Worm (Caenorhabditis elegans) whole organism, L4 larva: ENCODE results near the gene EEED8.12.
A peak's percentile ranks its signal among the peaks of the same experiment; 100 is the strongest.

Experiments
- D1046.2 ChIP-seq: fragments of 200-800 bp; sonication (Bioruptor generic); IDR thresholded peaks from 2 replicates; pipeline ENCODE4 v1.3.6; 2022; ENCODE audit warnings: missing genetic modification characterization, missing compliant biosample characterization
- F10B5.3 ChIP-seq: sonication (generic microtip); optimal IDR thresholded peaks from 2 replicates; lab custom pipeline; 2016; ENCODE audit warnings: mild to moderate bottlenecking, missing genetic modification characterization, missing compliant biosample characterization
- R02D3.7 ChIP-seq: fragments of 150-350 bp; sonication (generic microtip); optimal IDR thresholded peaks from 3 replicates; lab custom pipeline; 2014; ENCODE audit warnings: missing biosample characterization, missing genetic modification characterization
- Y5F2A.4 ChIP-seq: fragments of 200-800 bp; sonication (Bioruptor generic); optimal IDR thresholded peaks from 2 replicates; lab custom pipeline; 2018; ENCODE audit warnings: mild to moderate bottlenecking, missing genetic modification characterization, missing compliant biosample characterization
- aha-1 ChIP-seq: fragments of 150-350 bp; peaks from one replicate; lab custom pipeline; 2014; ENCODE audit warnings: missing biosample characterization, missing genetic modification characterization
- aly-2 ChIP-seq: sonication (generic microtip); optimal IDR thresholded peaks from 2 replicates; lab custom pipeline; 2018; ENCODE audit warnings: missing biosample characterization, missing genetic modification characterization
- arid-1 ChIP-seq: fragments of 200-800 bp; sonication (Bioruptor generic); conservative IDR thresholded peaks from 2 replicates; pipeline ENCODE4 v1.3.6; 2022; ENCODE audit warnings: missing genetic modification reagents, missing genetic modification characterization, missing compliant biosample characterization
- ceh-32 ChIP-seq: sonication (generic microtip); optimal IDR thresholded peaks from 2 replicates; lab custom pipeline; 2016; ENCODE audit warnings: mild to moderate bottlenecking, missing genetic modification characterization, missing compliant biosample characterization; ENCODE audit not compliant: poor library complexity
- daf-16 ChIP-seq, 3 experiments: sonication (generic microtip); optimal IDR thresholded peaks; 2 replicates each; lab custom pipeline; 2016 to 2017; ENCODE audit warnings: missing genetic modification characterization in 3 of 3, missing genetic modification reagents in 3 of 3, mild to moderate bottlenecking in 2 of 3, missing compliant biosample characterization in 2 of 3, missing biosample characterization in 1 of 3, moderate library complexity in 1 of 3
- daf-19 ChIP-seq: fragments of 200-800 bp; sonication (Bioruptor generic); conservative IDR thresholded peaks from 2 replicates; pipeline ENCODE4 v1.3.6; 2022; ENCODE audit warnings: missing genetic modification characterization, missing compliant biosample characterization
- dmd-9 ChIP-seq: fragments of 200-800 bp; sonication (Bioruptor generic); IDR thresholded peaks from 2 replicates; pipeline ENCODE4 v1.3.6; 2022; ENCODE audit warnings: missing genetic modification reagents, missing genetic modification characterization, missing compliant biosample characterization
- dpl-1 ChIP-seq: fragments of 150-350 bp; optimal IDR thresholded peaks from 2 replicates; lab custom pipeline; 2014; ENCODE audit warnings: missing biosample characterization, missing genetic modification reagents, missing genetic modification characterization
- egl-43 ChIP-seq: fragments of 200-800 bp; sonication (Bioruptor generic); IDR thresholded peaks from 2 replicates; pipeline ENCODE4 v1.3.6; 2022; ENCODE audit warnings: missing genetic modification reagents, missing genetic modification characterization, missing compliant biosample characterization
- fos-1 ChIP-seq: fragments of 150-350 bp; optimal IDR thresholded peaks from 2 replicates; lab custom pipeline; 2014; ENCODE audit warnings: missing biosample characterization, missing genetic modification characterization
- hif-1 ChIP-seq, 2 experiments: sonication (generic microtip); optimal IDR thresholded peaks; 2 replicates each; lab custom pipeline; 2016 to 2017; ENCODE audit warnings: missing compliant biosample characterization in 2 of 2, missing genetic modification characterization in 2 of 2, missing genetic modification reagents in 2 of 2, missing genotype in 2 of 2, mild to moderate bottlenecking in 1 of 2
- hlh-11 ChIP-seq: fragments of 200-800 bp; sonication (Bioruptor generic); optimal IDR thresholded peaks from 2 replicates; lab custom pipeline; 2018; ENCODE audit warnings: mild to moderate bottlenecking, missing genetic modification characterization, missing compliant biosample characterization
- lir-3 ChIP-seq: sonication (generic microtip); optimal IDR thresholded peaks from 2 replicates; lab custom pipeline; 2016; ENCODE audit warnings: mild to moderate bottlenecking, missing genetic modification characterization, missing compliant biosample characterization
- madf-5 ChIP-seq, 2 experiments: fragments of 200-800 bp; sonication (Bioruptor generic); IDR thresholded peaks; 2 replicates each; pipeline ENCODE4 v1.3.6; 2022; ENCODE audit warnings: missing compliant biosample characterization in 2 of 2, missing genetic modification characterization in 2 of 2
- madf-9 ChIP-seq: fragments of 200-800 bp; sonication (Bioruptor generic); conservative IDR thresholded peaks from 2 replicates; pipeline ENCODE4 v1.3.6; 2022; ENCODE audit warnings: missing genetic modification reagents, missing genetic modification characterization, missing compliant biosample characterization
- mdl-1 ChIP-seq, 2 experiments: fragments of 150-350 bp in 1 of 2; sonication (generic microtip) in 1 of 2; optimal IDR thresholded peaks; 2 replicates each; lab custom pipeline; 2014 to 2017; ENCODE audit warnings: missing biosample characterization in 2 of 2, missing genetic modification characterization in 2 of 2
- mxl-3 ChIP-seq: fragments of 200-800 bp; sonication (Bioruptor generic); optimal IDR thresholded peaks from 2 replicates; lab custom pipeline; 2018; ENCODE audit warnings: mild to moderate bottlenecking, missing genetic modification characterization, missing compliant biosample characterization
- nhr-102 ChIP-seq: sonication (generic microtip); optimal IDR thresholded peaks from 2 replicates; lab custom pipeline; 2016; ENCODE audit warnings: mild to moderate bottlenecking, missing genetic modification characterization, moderate library complexity, missing compliant biosample characterization
- nhr-11 ChIP-seq: fragments of 150-350 bp; optimal IDR thresholded peaks from 2 replicates; lab custom pipeline; 2014; ENCODE audit warnings: missing biosample characterization, missing genetic modification characterization
- nhr-28 ChIP-seq: fragments of 150-350 bp; optimal IDR thresholded peaks from 2 replicates; lab custom pipeline; 2014; ENCODE audit warnings: missing biosample characterization, missing genetic modification characterization
- nhr-41 ChIP-seq: fragments of 200-800 bp; sonication (Bioruptor generic); IDR thresholded peaks from 2 replicates; pipeline ENCODE4 v1.3.6; 2022; ENCODE audit warnings: missing genetic modification reagents, missing genetic modification characterization, missing compliant biosample characterization
- nhr-48 ChIP-seq: sonication (generic microtip); optimal IDR thresholded peaks from 2 replicates; lab custom pipeline; 2016; ENCODE audit warnings: mild to moderate bottlenecking, missing genetic modification characterization, missing compliant biosample characterization
- nhr-6 ChIP-seq: fragments of 150-350 bp; optimal IDR thresholded peaks from 2 replicates; lab custom pipeline; 2014; ENCODE audit warnings: missing biosample characterization, missing genetic modification characterization
- spr-1 ChIP-seq: sonication (generic microtip); optimal IDR thresholded peaks from 2 replicates; lab custom pipeline; 2016; ENCODE audit warnings: mild to moderate bottlenecking, missing genetic modification characterization, missing compliant biosample characterization
- unc-130 ChIP-seq: sonication (generic microtip); optimal IDR thresholded peaks from 2 replicates; lab custom pipeline; 2016; ENCODE audit warnings: missing genetic modification reagents, missing genetic modification characterization, missing compliant biosample characterization
- unc-62 ChIP-seq, 3 experiments: fragments of 150-350 bp in 1 of 3; sonication (generic microtip); optimal IDR thresholded peaks in 2 of 3; peaks in 1 of 3; 1 replicate in 1 of 3; 2 replicates in 2 of 3; lab custom pipeline; 2014 to 2017; ENCODE audit warnings: missing biosample characterization in 3 of 3, missing genetic modification characterization in 3 of 3, missing genetic modification reagents in 3 of 3, missing genotype in 1 of 3
- zip-2 ChIP-seq: fragments of 150-350 bp; optimal IDR thresholded peaks from 2 replicates; lab custom pipeline; 2014; ENCODE audit warnings: missing biosample characterization, missing genetic modification characterization

Gene EEED8.12

ce11 chrII:5451278-5451677, 42.5 kb upstream of the EEED8.12 start:
- no peak for TF ChIP-seq nhr-48 (tag; lab: Kevin White, UChicago)
- TF ChIP-seq aha-1 (tag; lab: Kevin White, UChicago) = peak; percentile 82
- TF ChIP-seq, all 104 proteins: peak for 1

- TF ChIP-seq nhr-6 (tag; lab: Kevin White, UChicago) (no peak), unc-62 (GFP tag; optimal IDR thresholded peaks at IDR 0.05 in 1 of 2; lab: Kevin White, UChicago) (peak in 1 of 2 experiments; percentile 82), unc-62 (tag; optimal IDR thresholded peaks at IDR 0.05; lab: Kevin White, UChicago) (no peak), nhr-28 (tag; lab: Kevin White, UChicago) (peak; percentile 79)
Measured at ce11 chrII:5449620-5450019, 40.8 kb upstream of the EEED8.12 start.

- TF ChIP-seq mxl-3 (GFP tag; lab: Kevin White, UChicago) (peak; percentile 52), aly-2 (no peak), daf-16 (GFP tag; optimal IDR thresholded peaks at IDR 0.05; lab: Kevin White, UChicago) (peak in 1 of 2 experiments; percentile 87), daf-16 (tag; optimal IDR thresholded peaks at IDR 0.05; lab: Kevin White, UChicago) (no peak)
Measured at ce11 chrII:5449219-5449618, 40.4 kb upstream of the EEED8.12 start.

ce11 chrII:5447381-5447780, 38.6 kb upstream of the EEED8.12 start, which contains the start of gene cex-1:
Gene cex-1, plus strand, starts transcription at chrII:5447681.
- no peak for TF ChIP-seq hlh-11 (tag; lab: Kevin White, UChicago)
- TF ChIP-seq madf-5 (GFP tag; IDR thresholded peaks at IDR 0.05; lab: Robert Waterston, UW) = no peak

- TF ChIP-seq nhr-11 (tag; lab: Kevin White, UChicago) (no peak), egl-43 (GFP tag; lab: Robert Waterston, UW) (no peak), unc-62 (GFP tag; optimal IDR thresholded peaks at IDR 0.05 in 1 of 2; lab: Kevin White, UChicago) (no peak), unc-62 (tag; optimal IDR thresholded peaks at IDR 0.05; lab: Kevin White, UChicago) (no peak), R02D3.7 (tag; lab: Kevin White, UChicago) (no peak), dpl-1 (GFP tag; lab: Kevin White, UChicago) (no peak)
Measured at ce11 chrII:5446506-5446905, 37.7 kb upstream of the EEED8.12 start, which contains the start of gene nmr-1. Gene nmr-1, minus strand, starts transcription at chrII:5446606.

- TF ChIP-seq nhr-6 (tag; lab: Kevin White, UChicago) (no peak), spr-1 (tag; lab: Kevin White, UChicago) (no peak), hif-1 (tag; optimal IDR thresholded peaks at IDR 0.05; lab: Kevin White, UChicago) (no peak), fos-1 (tag; lab: Kevin White, UChicago) (no peak), nhr-11 (tag; lab: Kevin White, UChicago) (no peak), zip-2 (tag; lab: Kevin White, UChicago) (no peak), nhr-41 (GFP tag; lab: Robert Waterston, UW) (no peak), mdl-1 (tag; optimal IDR thresholded peaks at IDR 0.05; lab: Kevin White, UChicago) (no peak), nhr-102 (tag; lab: Kevin White, UChicago) (no peak), madf-9 (GFP tag; lab: Robert Waterston, UW) (no peak)
Measured at ce11 chrII:5437586-5437985, 28.8 kb upstream of the EEED8.12 start, which contains the start of gene F07F6.1. Gene F07F6.1, plus strand, starts transcription at chrII:5437886.

- no peak for TF ChIP-seq F10B5.3
- no peak for TF ChIP-seq unc-130
- TF ChIP-seq arid-1 (GFP tag; lab: Robert Waterston, UW) = no peak
- no peak for TF ChIP-seq ceh-32 (tag; lab: Kevin White, UChicago)
- no peak for TF ChIP-seq Y5F2A.4 (GFP tag; lab: Kevin White, UChicago)
- TF ChIP-seq daf-19 (GFP tag; lab: Robert Waterston, UW) = no peak
- no peak for TF ChIP-seq aly-2
- TF ChIP-seq nhr-102 (tag; lab: Kevin White, UChicago) = no peak
- TF ChIP-seq D1046.2 = no peak
- no peak for TF ChIP-seq lir-3 (tag; lab: Kevin White, UChicago)
- no peak for TF ChIP-seq dmd-9 (GFP tag; lab: Robert Waterston, UW)
Measured at ce11 chrII:5436833-5437232, 28.0 kb upstream of the EEED8.12 start, which contains the start of gene dct-5. Gene dct-5, minus strand, starts transcription at chrII:5436933.
